Worm (Caenorhabditis elegans) whole organism, L3 larva: ENCODE measurements around the gene srw-129.

Experiments
- ZK546.5 ChIP-seq: sonication (generic microtip); optimal IDR thresholded peaks from 2 replicates; lab custom pipeline; 2017; ENCODE audit warnings: missing biosample characterization, missing genetic modification characterization
- aly-2 ChIP-seq: fragments of 150-350 bp; optimal IDR thresholded peaks from 2 replicates; lab custom pipeline; 2014; ENCODE audit warnings: missing biosample characterization, missing genetic modification characterization
- ama-1 ChIP-seq: fragments of 150-350 bp; optimal IDR thresholded peaks from 2 replicates; lab custom pipeline; 2018
- elt-3 ChIP-seq, 3 experiments: fragments of 150-350 bp in 1 of 3; sonication (generic microtip) in 2 of 3; optimal IDR thresholded peaks; 2 replicates in 2 of 3; 4 replicates in 1 of 3; lab custom pipeline; 2014 to 2017; ENCODE audit warnings: missing biosample characterization in 3 of 3, missing genetic modification characterization in 3 of 3
- fos-1 ChIP-seq: fragments of 150-350 bp; optimal IDR thresholded peaks from 2 replicates; lab custom pipeline; 2014; ENCODE audit warnings: missing biosample characterization, missing genetic modification characterization
- nfya-1 ChIP-seq: sonication (generic microtip); optimal IDR thresholded peaks from 2 replicates; lab custom pipeline; 2017; ENCODE audit warnings: missing genetic modification characterization, mild to moderate bottlenecking, missing compliant biosample characterization, antibody characterized with exemption, moderate library complexity; ENCODE audit not compliant: insufficient read depth
- nhr-237 ChIP-seq: fragments of 150-350 bp; optimal IDR thresholded peaks from 2 replicates; lab custom pipeline; 2014; ENCODE audit warnings: missing biosample characterization, missing genetic modification characterization
- nhr-28 ChIP-seq: fragments of 150-350 bp; optimal IDR thresholded peaks from 2 replicates; lab custom pipeline; 2014; ENCODE audit warnings: missing biosample characterization, missing genetic modification characterization
- nhr-43 ChIP-seq: sonication (generic microtip); optimal IDR thresholded peaks from 2 replicates; lab custom pipeline; 2016; ENCODE audit warnings: mild to moderate bottlenecking, missing genetic modification characterization, missing compliant biosample characterization; ENCODE audit not compliant: poor library complexity, severe bottlenecking
- nhr-77 ChIP-seq: fragments of 150-350 bp; optimal IDR thresholded peaks from 2 replicates; lab custom pipeline; 2014; ENCODE audit warnings: missing biosample characterization, missing genetic modification characterization
- skn-1 ChIP-seq: fragments of 150-350 bp; optimal IDR thresholded peaks from 2 replicates; lab custom pipeline; 2014; ENCODE audit warnings: missing biosample characterization, missing genetic modification characterization
- unc-62 ChIP-seq: fragments of 150-350 bp; sonication (generic microtip); optimal IDR thresholded peaks from 4 replicates; lab custom pipeline; 2014; ENCODE audit warnings: missing biosample characterization, missing genetic modification reagents, missing genetic modification characterization
- zag-1 ChIP-seq: fragments of 150-350 bp; optimal IDR thresholded peaks from 2 replicates; lab custom pipeline; 2014; ENCODE audit warnings: missing biosample characterization, missing genetic modification characterization
- ztf-11 ChIP-seq: fragments of 150-350 bp; optimal IDR thresholded peaks from 2 replicates; lab custom pipeline; 2014; ENCODE audit warnings: missing biosample characterization, missing genetic modification characterization

ce11 chrV:3021306-3021705 lies 49.6 kb downstream of the srw-129 start, which contains the start of gene irld-12:
- TF ChIP-seq nhr-237 (tag; lab: Kevin White, UChicago): no peak
- TF ChIP-seq unc-62 (GFP tag; lab: Kevin White, UChicago): no peak
- TF ChIP-seq skn-1 (tag; lab: Kevin White, UChicago): no peak
- no peak for TF ChIP-seq ama-1 (lab: Kevin White, UChicago)
- no peak for TF ChIP-seq elt-3 (tag; optimal IDR thresholded peaks at IDR 0.05; lab: Kevin White, UChicago)
- TF ChIP-seq ZK546.5 (tag; lab: Kevin White, UChicago): no peak
- TF ChIP-seq ztf-11 (tag; lab: Kevin White, UChicago): no peak
- no peak for TF ChIP-seq zag-1 (tag; lab: Kevin White, UChicago)
- TF ChIP-seq nfya-1 (tag; lab: Kevin White, UChicago): no peak
- TF ChIP-seq nhr-43: no peak
- no peak for TF ChIP-seq nhr-28 (tag; lab: Kevin White, UChicago)
- TF ChIP-seq aly-2 (tag; lab: Kevin White, UChicago): no peak
- no peak for TF ChIP-seq fos-1 (tag; lab: Kevin White, UChicago)
- no peak for TF ChIP-seq nhr-77 (tag; lab: Kevin White, UChicago)
